Worm (Caenorhabditis elegans) whole organism, midembryonic: Measurements from ENCODE around the gene Y45F10C.6.

Source experiments
- cog-1 ChIP-seq: sonication (generic microtip); optimal IDR thresholded peaks from 2 replicates; lab custom pipeline; 2016; ENCODE audit warnings: missing genetic modification characterization, missing compliant biosample characterization
- flt-1 ChIP-seq: fragments of 200-800 bp; sonication (Bioruptor generic); IDR thresholded peaks from 2 replicates; pipeline ENCODE4 v1.3.6; 2022; ENCODE audit warnings: missing genetic modification characterization, missing compliant biosample characterization
- ref-1 ChIP-seq: fragments of 200-800 bp; sonication (Bioruptor generic); conservative IDR thresholded peaks from 2 replicates; pipeline ENCODE4 v1.3.6; 2022; ENCODE audit warnings: missing genetic modification reagents, missing genetic modification characterization, missing compliant biosample characterization
- ztf-23 ChIP-seq: fragments of 200-800 bp; sonication (Bioruptor generic); IDR thresholded peaks from 2 replicates; pipeline ENCODE4 v1.3.6; 2022; ENCODE audit warnings: missing genetic modification reagents, missing genetic modification characterization, missing compliant biosample characterization
- ztf-29 ChIP-seq: fragments of 200-800 bp; sonication (Bioruptor generic); IDR thresholded peaks from 2 replicates; pipeline ENCODE4 v1.3.6; 2022; ENCODE audit warnings: missing genetic modification reagents, missing genetic modification characterization, missing compliant biosample characterization

DNA sequence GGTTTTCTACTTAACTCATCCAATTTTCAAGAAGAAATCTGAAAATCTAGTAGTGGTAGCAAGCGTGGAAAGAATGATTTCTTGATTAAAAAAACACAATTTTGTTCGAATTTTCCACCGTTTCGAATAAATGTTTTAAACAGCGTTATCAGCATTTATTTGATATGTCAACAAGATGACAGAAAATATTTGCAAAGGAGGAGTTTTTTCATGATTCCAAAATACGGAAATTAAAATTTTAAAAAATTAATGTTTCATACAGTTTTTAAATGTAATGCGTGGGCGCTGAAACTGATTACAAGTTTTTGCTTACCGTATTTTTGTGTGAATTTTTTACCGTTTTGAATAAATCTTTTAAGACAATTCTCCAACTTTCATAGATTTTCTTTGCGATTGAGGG lies 19.5 kb upstream of the Y45F10C.6 start:
- TF ChIP-seq ztf-23 (no peak), ref-1 (GFP tag; lab: Robert Waterston, UW) (no peak), cog-1 (tag; lab: Kevin White, UChicago) (no peak), ztf-29 (no peak), flt-1 (GFP tag; lab: Robert Waterston, UW) (no peak)
